Fruit fly (Drosophila melanogaster) whole organism, larva: ENCODE data around the gene amn.

Experiments
- noc ChIP-seq: fragments of 200-800 bp; sonication (Bioruptor generic); optimal IDR thresholded peaks from 3 replicates; lab custom pipeline; 2019; ENCODE audit warnings: missing biosample characterization, mild to moderate bottlenecking, missing genetic modification characterization, moderate library complexity

The amn gene

dm6 chrX:19845557-19846072 is 44.2 kb downstream of the amn start:
- no peak for TF ChIP-seq noc

- TF ChIP-seq noc = no peak
Measured at dm6 chrX:19844010-19844766, 45.7 kb downstream of the amn start.

- no peak for TF ChIP-seq noc
Measured at dm6 chrX:19842397-19843261, 47.2 kb downstream of the amn start.

- TF ChIP-seq noc = no peak
Measured at dm6 chrX:19840341-19840740, 49.5 kb downstream of the amn start.

- TF ChIP-seq noc = no peak
Measured at dm6 chrX:19839067-19839466, 50.8 kb downstream of the amn start.
